Fruit fly (Drosophila melanogaster) whole organism, embryonic: ENCODE data around the gene Utx.

ENCODE experiments used
- BEAF-32 ChIP-seq: fragments of 200-800 bp; sonication (Bioruptor generic); optimal IDR thresholded peaks from 3 replicates; lab custom pipeline; 2017; ENCODE audit warnings: missing biosample characterization, missing genetic modification characterization, mild to moderate bottlenecking, moderate library complexity, missing genetic modification reagents
- Bgb ChIP-seq: fragments of 200-800 bp; sonication (Bioruptor generic); IDR thresholded peaks from 2 replicates; pipeline ENCODE4 v1.3.6; 2022; ENCODE audit warnings: missing biosample characterization, missing genetic modification characterization; ENCODE audit not compliant: partially characterized antibody
- CG10654 ChIP-seq: fragments of 200-800 bp; sonication (Bioruptor generic); optimal IDR thresholded peaks from 2 replicates; lab custom pipeline; 2016; ENCODE audit warnings: missing biosample characterization, missing genetic modification characterization
- CG13287 ChIP-seq: fragments of 200-800 bp; sonication (Bioruptor generic); IDR thresholded peaks from 2 replicates; pipeline ENCODE4 v1.3.6; 2022; ENCODE audit warnings: missing biosample characterization, missing genetic modification characterization; ENCODE audit not compliant: partially characterized antibody
- CG13296 ChIP-seq: fragments of 200-800 bp; sonication (Bioruptor generic); optimal IDR thresholded peaks from 3 replicates; lab custom pipeline; 2018; ENCODE audit warnings: missing biosample characterization, mild to moderate bottlenecking, missing genetic modification characterization
- CG14441 ChIP-seq: fragments of 200-800 bp; sonication (Bioruptor generic); IDR thresholded peaks from 2 replicates; pipeline ENCODE4 v1.3.6; 2022; ENCODE audit warnings: missing biosample characterization, missing genetic modification characterization
- CG1603 ChIP-seq: fragments of 200-800 bp; sonication (Bioruptor generic); optimal IDR thresholded peaks from 2 replicates; lab custom pipeline; 2019; ENCODE audit warnings: missing biosample characterization, mild to moderate bottlenecking, missing genetic modification characterization, moderate library complexity
- CG16863 ChIP-seq: fragments of 200-800 bp; sonication (Bioruptor generic); optimal IDR thresholded peaks from 3 replicates; lab custom pipeline; 2016; ENCODE audit warnings: missing biosample characterization, missing genetic modification characterization
- CG17568 ChIP-seq: fragments of 200-800 bp; sonication (Bioruptor generic); optimal IDR thresholded peaks from 2 replicates; lab custom pipeline; 2018; ENCODE audit warnings: missing biosample characterization, mild to moderate bottlenecking, missing genetic modification characterization, moderate library complexity
- CG2199 ChIP-seq: fragments of 200-800 bp; sonication (Bioruptor generic); IDR thresholded peaks from 3 replicates; pipeline ENCODE4 v1.3.6; 2022; ENCODE audit warnings: missing biosample characterization, missing genetic modification characterization
- CG2712 ChIP-seq: fragments of 200-800 bp; optimal IDR thresholded peaks from 3 replicates; lab custom pipeline; 2019; ENCODE audit warnings: missing biosample characterization, mild to moderate bottlenecking, missing genetic modification characterization, moderate library complexity
- CG30020 ChIP-seq: fragments of 200-800 bp; optimal IDR thresholded peaks from 2 replicates; lab custom pipeline; 2019; ENCODE audit warnings: missing biosample characterization, mild to moderate bottlenecking, missing genetic modification characterization, moderate library complexity
- CG3407 ChIP-seq: fragments of 200-800 bp; sonication (Bioruptor generic); optimal IDR thresholded peaks from 2 replicates; lab custom pipeline; 2018; ENCODE audit warnings: missing biosample characterization, mild to moderate bottlenecking, missing genetic modification characterization
- CG34224 ChIP-seq: fragments of 200-800 bp; sonication (Bioruptor generic); IDR thresholded peaks from 3 replicates; pipeline ENCODE4 v1.3.6; 2022; ENCODE audit warnings: missing biosample characterization, missing genetic modification characterization; ENCODE audit not compliant: partially characterized antibody
- CG34376 ChIP-seq: fragments of 200-800 bp; sonication (Bioruptor generic); optimal IDR thresholded peaks from 2 replicates; lab custom pipeline; 2018; ENCODE audit warnings: missing biosample characterization, mild to moderate bottlenecking, missing genetic modification characterization
- CG42726 ChIP-seq: fragments of 200-800 bp; sonication (Bioruptor generic); IDR thresholded peaks from 2 replicates; pipeline ENCODE4 v1.3.6; 2022; ENCODE audit warnings: missing biosample characterization, missing genetic modification characterization; ENCODE audit not compliant: partially characterized antibody
- CG4360 ChIP-seq: fragments of 200-800 bp; sonication (Bioruptor generic); IDR thresholded peaks from 2 replicates; pipeline ENCODE4 v1.3.6; 2022; ENCODE audit warnings: missing biosample characterization, missing genetic modification characterization
- CG6765 ChIP-seq: fragments of 200-800 bp; sonication (Bioruptor generic); optimal IDR thresholded peaks from 3 replicates; lab custom pipeline; 2017; ENCODE audit warnings: missing biosample characterization, mild to moderate bottlenecking, missing genetic modification characterization
- CG6791 ChIP-seq: fragments of 200-800 bp; sonication (Bioruptor generic); IDR thresholded peaks from 3 replicates; pipeline ENCODE4 v1.3.6; 2022; ENCODE audit warnings: missing biosample characterization, missing genetic modification characterization; ENCODE audit not compliant: partially characterized antibody
- Dll ChIP-seq: fragments of 200-800 bp; sonication (Bioruptor generic); IDR thresholded peaks from 4 replicates; pipeline ENCODE4 v1.3.6; 2022; ENCODE audit warnings: missing biosample characterization, missing genetic modification characterization; ENCODE audit not compliant: partially characterized antibody
- Dref ChIP-seq: fragments of 200-800 bp; sonication (Bioruptor generic); IDR thresholded peaks from 2 replicates; pipeline ENCODE4 v1.3.6; 2022; ENCODE audit warnings: missing biosample characterization, missing genetic modification characterization
- Elba2 ChIP-seq: fragments of 200-800 bp; sonication (Bioruptor generic); optimal IDR thresholded peaks from 3 replicates; lab custom pipeline; 2016; ENCODE audit warnings: missing biosample characterization, missing genetic modification characterization
- Hr78 ChIP-seq, 2 experiments: fragments of 200-800 bp in 1 of 2; fragments of >200 bp in 1 of 2; sonication (Bioruptor generic) in 1 of 2; optimal IDR thresholded peaks; 2 replicates each; lab custom pipeline; 2017 to 2019; ENCODE audit warnings: missing biosample characterization in 2 of 2, missing genetic modification characterization in 2 of 2, mild to moderate bottlenecking in 1 of 2, moderate library complexity in 1 of 2
- MESR4 ChIP-seq: fragments of 200-800 bp; sonication (Bioruptor generic); optimal IDR thresholded peaks from 2 replicates; lab custom pipeline; 2018; ENCODE audit warnings: missing biosample characterization, mild to moderate bottlenecking, missing genetic modification characterization, moderate library complexity
- Med ChIP-seq: fragments of 200-800 bp; sonication (Bioruptor generic); peaks from one replicate; lab custom pipeline; 2016; ENCODE audit warnings: missing biosample characterization, missing genetic modification characterization, mild to moderate bottlenecking, inconsistent platforms, moderate library complexity
- Myb ChIP-seq: fragments of 200-800 bp; sonication (Bioruptor generic); optimal IDR thresholded peaks from 2 replicates; lab custom pipeline; 2016; ENCODE audit warnings: missing biosample characterization, missing genetic modification characterization
- Opbp ChIP-seq: fragments of 200-800 bp; sonication (Bioruptor generic); IDR thresholded peaks from 3 replicates; pipeline ENCODE4 v1.3.6; 2022; ENCODE audit warnings: missing biosample characterization, missing genetic modification characterization; ENCODE audit not compliant: partially characterized antibody
- PHDP ChIP-seq: fragments of 200-800 bp; sonication (Bioruptor generic); optimal IDR thresholded peaks from 3 replicates; lab custom pipeline; 2018; ENCODE audit warnings: missing biosample characterization, mild to moderate bottlenecking, missing genetic modification characterization, moderate library complexity
- Scr ChIP-seq: fragments of 200-800 bp; sonication (Bioruptor generic); IDR thresholded peaks from 2 replicates; pipeline ENCODE4 v1.3.6; 2022; ENCODE audit warnings: missing biosample characterization, missing genetic modification characterization; ENCODE audit not compliant: partially characterized antibody
- Spps ChIP-seq: fragments of 200-800 bp; sonication (Bioruptor generic); optimal IDR thresholded peaks from 2 replicates; lab custom pipeline; 2018; ENCODE audit warnings: missing biosample characterization, mild to moderate bottlenecking, missing genetic modification characterization
- Sry-δ ChIP-seq: fragments of 200-800 bp; sonication (Bioruptor generic); optimal IDR thresholded peaks from 2 replicates; lab custom pipeline; 2016; ENCODE audit warnings: missing biosample characterization, missing genetic modification characterization
- Xrp1 ChIP-seq: fragments of 200-800 bp; sonication (Bioruptor generic); IDR thresholded peaks from 2 replicates; pipeline ENCODE4 v1.3.6; 2022; ENCODE audit warnings: missing biosample characterization, missing genetic modification characterization
- amos ChIP-seq: fragments of 200-800 bp; sonication (Bioruptor generic); IDR thresholded peaks from 2 replicates; pipeline ENCODE4 v1.3.6; 2022; ENCODE audit warnings: missing biosample characterization, missing genetic modification characterization; ENCODE audit not compliant: partially characterized antibody
- cas ChIP-seq: fragments of 200-800 bp; sonication (Bioruptor generic); IDR thresholded peaks from 2 replicates; pipeline ENCODE4 v1.3.6; 2022; ENCODE audit warnings: missing biosample characterization, missing genetic modification characterization
- eve ChIP-seq, 2 experiments: fragments of >200 bp; optimal IDR thresholded peaks; 2 replicates each; lab custom pipeline; 2017; ENCODE audit warnings: missing biosample characterization in 2 of 2, missing genetic modification characterization in 2 of 2
- fd3F ChIP-seq: fragments of 200-800 bp; sonication (Bioruptor generic); optimal IDR thresholded peaks from 2 replicates; lab custom pipeline; 2018; ENCODE audit warnings: missing biosample characterization, mild to moderate bottlenecking, missing genetic modification characterization, moderate library complexity
- fu2 ChIP-seq: fragments of 200-800 bp; sonication (Bioruptor generic); optimal IDR thresholded peaks from 2 replicates; lab custom pipeline; 2016; ENCODE audit warnings: missing biosample characterization, missing genetic modification characterization
- hth ChIP-seq: fragments of >200 bp; optimal IDR thresholded peaks from 2 replicates; lab custom pipeline; 2017; ENCODE audit warnings: inconsistent platforms
- ken ChIP-seq: fragments of 200-800 bp; sonication (Bioruptor generic); IDR thresholded peaks from 3 replicates; pipeline ENCODE4 v1.3.6; 2022; ENCODE audit warnings: missing biosample characterization, missing genetic modification characterization
- odd ChIP-seq: fragments of 200-800 bp; sonication (Bioruptor generic); optimal IDR thresholded peaks from 2 replicates; lab custom pipeline; 2017; ENCODE audit warnings: missing biosample characterization, mild to moderate bottlenecking, missing genetic modification characterization
- pfk ChIP-seq: fragments of 200-800 bp; sonication (Bioruptor generic); optimal IDR thresholded peaks from 2 replicates; lab custom pipeline; 2018; ENCODE audit warnings: missing biosample characterization, mild to moderate bottlenecking, missing genetic modification characterization, moderate library complexity
- pzg ChIP-seq: fragments of 200-800 bp; sonication (Bioruptor generic); optimal IDR thresholded peaks from 3 replicates; lab custom pipeline; 2018; ENCODE audit warnings: missing biosample characterization, mild to moderate bottlenecking, missing genetic modification characterization, moderate library complexity
- row ChIP-seq: fragments of 200-800 bp; sonication (Bioruptor generic); IDR thresholded peaks from 3 replicates; pipeline ENCODE4 v1.3.6; 2022; ENCODE audit warnings: missing biosample characterization, missing genetic modification characterization
- sna ChIP-seq: fragments of 200-800 bp; sonication (Bioruptor generic); IDR thresholded peaks from 2 replicates; pipeline ENCODE4 v1.3.6; 2022; ENCODE audit warnings: missing biosample characterization, missing genetic modification characterization; ENCODE audit not compliant: partially characterized antibody
- stwl ChIP-seq: fragments of 200-800 bp; sonication (Bioruptor generic); optimal IDR thresholded peaks from 3 replicates; lab custom pipeline; 2018; ENCODE audit warnings: missing biosample characterization, mild to moderate bottlenecking, missing genetic modification characterization, moderate library complexity
- tna ChIP-seq: fragments of 200-800 bp; sonication (Bioruptor generic); IDR thresholded peaks from 2 replicates; pipeline ENCODE4 v1.3.6; 2022; ENCODE audit warnings: missing biosample characterization, missing genetic modification characterization; ENCODE audit not compliant: partially characterized antibody
- unc-4 ChIP-seq: fragments of 200-800 bp; sonication (Bioruptor generic); IDR thresholded peaks from 2 replicates; pipeline ENCODE4 v1.3.6; 2022; ENCODE audit warnings: missing biosample characterization, missing genetic modification characterization; ENCODE audit not compliant: partially characterized antibody

Gene Utx

DNA sequence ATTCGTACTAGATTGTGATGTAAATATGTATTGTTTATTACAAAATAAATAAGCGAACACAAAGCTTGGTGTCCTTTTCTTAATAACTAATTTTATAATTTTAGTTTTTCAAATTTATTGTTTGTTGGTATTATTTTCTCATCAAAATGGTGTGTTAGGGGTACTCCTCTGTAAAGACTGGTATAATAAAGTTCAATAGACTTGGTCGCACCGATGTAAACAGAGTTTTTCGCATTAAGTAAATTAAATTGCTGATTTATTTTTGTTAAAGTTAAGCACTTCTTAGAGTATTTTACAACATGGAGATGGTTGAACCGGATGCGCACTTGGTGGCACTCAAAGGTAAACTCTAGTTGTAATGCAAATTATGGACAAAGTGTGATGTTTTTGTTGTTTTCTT lies 12.1 kb downstream of the Utx start, which contains the start of gene CG4953 (continued):
- TF ChIP-seq CG30020 (peak; percentile 65), Xrp1 (GFP tag; lab: Robert Waterston, UW) (no peak), CG42726 (GFP tag; lab: Robert Waterston, UW) (no peak), ken (GFP tag; lab: Robert Waterston, UW) (no peak), CG3407 (GFP tag; lab: Kevin White, UChicago) (no peak), PHDP (no peak), CG16863 (GFP tag; lab: Kevin White, UChicago) (no peak), CG1603 (tag; lab: Kevin White, UChicago) (peak; percentile 3), CG6765 (GFP tag; lab: Kevin White, UChicago) (no peak), CG4360 (GFP tag; lab: Robert Waterston, UW) (no peak), fd3F (GFP tag; lab: Kevin White, UChicago) (no peak), row (GFP tag; lab: Robert Waterston, UW) (no peak), stwl (tag; lab: Kevin White, UChicago) (peak; percentile 32), odd (no peak), tna (no peak), CG14441 (GFP tag; lab: Robert Waterston, UW) (no peak), Hr78 (GFP tag; optimal IDR thresholded peaks at IDR 0.05; lab: Kevin White, UChicago) (no peak), CG6791 (GFP tag; lab: Robert Waterston, UW) (no peak), CG13296 (GFP tag; lab: Kevin White, UChicago) (no peak)

- TF ChIP-seq CG10654 (GFP tag; lab: Kevin White, UChicago) (no peak), Elba2 (peak; percentile 27), eve (GFP tag; optimal IDR thresholded peaks at IDR 0.05; lab: Kevin White, UChicago) (peak in 1 of 2 experiments; percentile 56), pfk (GFP tag; lab: Kevin White, UChicago) (peak; percentile 95), Dref (GFP tag; lab: Robert Waterston, UW) (peak; percentile 70), Dll (GFP tag; lab: Robert Waterston, UW) (peak; percentile 55; the same call in 1 of the 4 replicates), Med (GFP tag; lab: Kevin White, UChicago) (no peak), cas (GFP tag; lab: Robert Waterston, UW) (no peak), amos (peak; percentile 52; the same call in 1 of the 2 replicates), sna (GFP tag; lab: Robert Waterston, UW) (0 out of 2 replicates have a peak, but pooled peaks have one; percentile 24), Scr (GFP tag; lab: Robert Waterston, UW) (peak; percentile 58), CG6791 (GFP tag; lab: Robert Waterston, UW) (no peak), CG1603 (tag; lab: Kevin White, UChicago) (peak; percentile 82), fu2 (no peak), CG13287 (GFP tag; lab: Robert Waterston, UW) (peak; percentile 65), Spps (tag; lab: Kevin White, UChicago) (no peak), Opbp (peak; percentile 55; the same call in 1 of the 3 replicates), CG17568 (peak; percentile 33), CG2199 (GFP tag; lab: Robert Waterston, UW) (no peak), pzg (GFP tag; lab: Kevin White, UChicago) (peak; percentile 37), MESR4 (GFP tag; lab: Kevin White, UChicago) (peak; percentile 37), unc-4 (GFP tag; lab: Robert Waterston, UW) (peak; percentile 35; the same call in 1 of the 2 replicates), row (GFP tag; lab: Robert Waterston, UW) (peak; percentile 42; the same call in 1 of the 3 replicates), BEAF-32 (GFP tag; lab: Kevin White, UChicago) (peak; percentile 63), CG34224 (0 out of 3 replicates have a peak, but pooled peaks have one; percentile 54), CG2712 (tag; lab: Kevin White, UChicago) (peak; percentile 22), CG34376 (GFP tag; lab: Kevin White, UChicago) (peak; percentile 0), Sry-δ (GFP tag; lab: Kevin White, UChicago) (peak; percentile 63), CG30020 (peak; percentile 94), Bgb (peak; percentile 54; the same call in 1 of the 2 replicates), hth (no peak), Myb (GFP tag; lab: Kevin White, UChicago) (no peak)
Observed at dm6 chr2L:10265129-10265528, 13.5 kb downstream of the Utx start, which contains the start of gene Mob3. Gene Mob3 (plus strand): TSS chr2L:10265336.
